Worm (Caenorhabditis elegans) whole organism, late embryonic: ENCODE results near the gene fmi-1.
A peak's percentile ranks its signal among the peaks of the same experiment; 100 is the strongest.

Experiments
- F13H6.1 ChIP-seq: sonication (generic microtip); optimal IDR thresholded peaks from 2 replicates; lab custom pipeline; 2016; ENCODE audit warnings: missing genetic modification characterization, missing compliant biosample characterization
- ama-1 ChIP-seq: fragments of 150-350 bp; optimal IDR thresholded peaks from 2 replicates; lab custom pipeline; 2014
- ceh-18 ChIP-seq: sonication (generic microtip); optimal IDR thresholded peaks from 2 replicates; lab custom pipeline; 2016; ENCODE audit warnings: missing genetic modification characterization, missing compliant biosample characterization
- dve-1 ChIP-seq: sonication (generic microtip); optimal IDR thresholded peaks from 2 replicates; lab custom pipeline; 2017; ENCODE audit warnings: antibody characterized with exemption, mild to moderate bottlenecking, missing genetic modification characterization, missing compliant biosample characterization
- elt-4 ChIP-seq: sonication (generic microtip); optimal IDR thresholded peaks from 2 replicates; lab custom pipeline; 2016; ENCODE audit warnings: missing genetic modification characterization, missing compliant biosample characterization
- eyg-1 ChIP-seq: sonication (generic microtip); optimal IDR thresholded peaks from 2 replicates; lab custom pipeline; 2016; ENCODE audit warnings: missing genotype, missing genetic modification characterization, missing compliant biosample characterization
- lim-6 ChIP-seq: sonication (generic microtip); optimal IDR thresholded peaks from 2 replicates; lab custom pipeline; 2016; ENCODE audit warnings: missing genetic modification characterization, missing compliant biosample characterization
- nfya-1 ChIP-seq: sonication (generic microtip); optimal IDR thresholded peaks from 2 replicates; lab custom pipeline; 2017; ENCODE audit warnings: missing genetic modification characterization, mild to moderate bottlenecking, missing compliant biosample characterization, antibody characterized with exemption, moderate library complexity
- pax-1 ChIP-seq: fragments of 150-350 bp; optimal IDR thresholded peaks from 2 replicates; lab custom pipeline; 2014; ENCODE audit warnings: missing biosample characterization, missing genetic modification characterization
- sox-4 ChIP-seq: sonication (generic microtip); optimal IDR thresholded peaks from 2 replicates; lab custom pipeline; 2017; ENCODE audit warnings: mild to moderate bottlenecking, missing genetic modification characterization, inconsistent platforms, missing compliant biosample characterization
- tbx-2 ChIP-seq: sonication (generic microtip); optimal IDR thresholded peaks from 2 replicates; lab custom pipeline; 2016; ENCODE audit warnings: missing genetic modification characterization, missing compliant biosample characterization
- unc-42 ChIP-seq: sonication (generic microtip); optimal IDR thresholded peaks from 2 replicates; lab custom pipeline; 2016; ENCODE audit warnings: missing genotype, missing genetic modification characterization, missing compliant biosample characterization

ce11 chrV:13009843-13010242 is 9.0 kb upstream of the fmi-1 start:
- TF ChIP-seq eyg-1, result no peak
- no peak for TF ChIP-seq lim-6 (tag; lab: Kevin White, UChicago)
- TF ChIP-seq elt-4 (tag; lab: Kevin White, UChicago), result no peak
- TF ChIP-seq sox-4 (tag; lab: Kevin White, UChicago), result no peak
- no peak for TF ChIP-seq F13H6.1 (tag; lab: Kevin White, UChicago)
- no peak for TF ChIP-seq ama-1
- TF ChIP-seq tbx-2 (tag; lab: Kevin White, UChicago), result no peak
- peak; percentile 15 for TF ChIP-seq unc-42 (tag; lab: Kevin White, UChicago)
- no peak for TF ChIP-seq dve-1 (tag; lab: Kevin White, UChicago)
- no peak for TF ChIP-seq pax-1 (tag; lab: Kevin White, UChicago)
- peak; percentile 6 for TF ChIP-seq ceh-18
- peak; percentile 31 for TF ChIP-seq nfya-1 (tag; lab: Kevin White, UChicago)
